Fruit fly (Drosophila melanogaster): Measurements from ENCODE around the gene Nup107.

dm6 chr2L:10728751-10729150 lies 7.1 kb downstream of the Nup107 start, which contains the start of gene CG6443:
- TF ChIP-seq pan (optimal IDR thresholded peaks at IDR 0.05) (no peak), psq (optimal IDR thresholded peaks at IDR 0.05) (no peak), EcR (GFP tag; optimal IDR thresholded peaks at IDR 0.05) (no peak), Dll (optimal IDR thresholded peaks at IDR 0.05) (no peak), usp (GFP tag; optimal IDR thresholded peaks at IDR 0.05) (no peak), CG8478 (optimal IDR thresholded peaks at IDR 0.05) (no peak)

Data from whole organism.